Fruit fly (Drosophila melanogaster) whole organism, larva: ENCODE results near the gene Rchy1.
A peak's percentile ranks its signal among the peaks of the same experiment; 100 is the strongest.

Experiments
- noc ChIP-seq: fragments of 200-800 bp; sonication (Bioruptor generic); optimal IDR thresholded peaks from 3 replicates; lab custom pipeline; 2019; ENCODE audit warnings: missing biosample characterization, mild to moderate bottlenecking, missing genetic modification characterization, moderate library complexity

The Rchy1 gene

DNA sequence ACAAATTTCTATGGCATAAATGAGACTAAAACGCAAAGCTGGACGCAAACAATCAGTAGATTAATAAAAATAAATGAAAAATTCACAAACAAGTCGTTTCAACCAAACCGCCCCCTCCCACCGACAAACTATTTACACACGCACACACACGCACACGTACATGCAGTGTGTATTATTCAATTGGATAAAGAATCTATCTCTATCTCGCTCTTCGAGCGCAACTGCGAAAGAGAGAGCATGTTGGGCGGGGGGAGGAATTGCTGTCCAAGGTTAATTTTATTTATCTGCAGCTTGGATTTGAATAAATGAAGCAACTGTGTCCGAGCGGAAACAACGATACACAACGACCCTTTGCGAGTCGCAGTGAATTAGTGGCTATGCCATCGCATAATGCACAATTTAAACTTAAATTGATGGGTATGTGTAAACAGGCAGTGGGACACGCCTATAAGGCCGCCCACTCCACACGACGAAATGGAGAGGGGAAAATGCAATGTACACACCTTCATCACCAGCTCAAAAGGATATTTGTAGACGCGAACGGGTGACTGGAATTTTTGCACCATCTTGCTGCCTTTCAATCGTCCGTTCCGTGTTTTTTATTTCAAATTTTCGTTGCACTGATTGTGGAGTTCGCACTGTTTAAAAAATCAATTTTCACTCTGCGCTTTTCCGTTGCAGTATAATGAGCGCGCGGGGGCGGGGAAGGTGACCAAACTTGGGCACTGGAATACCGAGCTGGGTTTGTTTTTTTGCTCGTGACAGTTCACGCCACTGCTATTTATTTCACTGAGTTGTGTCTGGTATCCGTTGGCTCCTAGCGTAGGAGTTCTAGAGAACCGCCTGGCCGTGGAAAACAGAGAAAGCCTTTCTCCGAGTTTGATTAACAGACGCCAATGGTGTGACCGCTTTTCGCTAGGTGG lies 10.2 kb downstream of the Rchy1 start, which contains the start of gene retm:
TSS of gene retm (minus strand) at position 898 of the 923 bp plus-strand sequence.
- TF ChIP-seq noc (tag; lab: Kevin White, UChicago): peak; percentile 44

DNA sequence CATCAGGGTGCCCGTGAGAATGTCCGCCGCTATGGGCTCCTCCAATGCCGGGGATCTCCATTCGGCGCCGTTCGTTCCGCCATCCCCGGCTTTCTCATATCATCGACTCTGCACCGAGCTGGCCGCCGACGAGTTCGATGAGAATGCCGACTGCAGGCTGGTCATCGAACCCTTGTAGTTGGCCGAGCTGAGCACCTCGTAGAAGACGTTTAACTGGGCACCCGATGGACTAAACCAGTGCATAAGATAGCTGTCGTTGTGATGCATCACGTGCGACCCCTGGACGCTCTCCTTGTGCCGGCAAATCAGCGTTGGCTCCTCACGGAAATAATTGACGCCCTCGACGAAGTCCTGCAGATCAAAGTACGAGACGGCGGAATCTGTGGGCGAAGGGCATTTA lies 15.7 kb downstream of the Rchy1 start:
- no peak for TF ChIP-seq noc (tag; lab: Kevin White, UChicago)

DNA sequence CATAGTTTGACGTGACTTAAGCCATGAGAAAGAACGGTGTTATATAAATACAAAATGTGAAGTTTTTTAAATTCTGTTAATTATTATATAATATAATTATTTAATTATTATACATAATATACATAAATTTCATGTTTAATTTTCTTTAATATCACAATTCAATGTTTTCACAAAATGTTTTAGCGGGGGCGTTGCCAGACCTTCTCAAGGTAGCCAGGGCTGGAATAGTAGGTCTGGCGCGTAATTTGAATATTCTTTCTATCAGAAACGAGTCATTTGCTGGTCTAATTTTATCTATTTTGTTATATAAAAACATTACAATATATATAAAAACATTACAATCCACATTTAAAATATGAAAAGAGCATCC lies 17.1 kb downstream of the Rchy1 start, which contains the start of gene Acox3:
TSS of gene Acox3 (minus strand) at position 70 of the 370 bp plus-strand sequence.
- TF ChIP-seq noc (tag; lab: Kevin White, UChicago): no peak

DNA sequence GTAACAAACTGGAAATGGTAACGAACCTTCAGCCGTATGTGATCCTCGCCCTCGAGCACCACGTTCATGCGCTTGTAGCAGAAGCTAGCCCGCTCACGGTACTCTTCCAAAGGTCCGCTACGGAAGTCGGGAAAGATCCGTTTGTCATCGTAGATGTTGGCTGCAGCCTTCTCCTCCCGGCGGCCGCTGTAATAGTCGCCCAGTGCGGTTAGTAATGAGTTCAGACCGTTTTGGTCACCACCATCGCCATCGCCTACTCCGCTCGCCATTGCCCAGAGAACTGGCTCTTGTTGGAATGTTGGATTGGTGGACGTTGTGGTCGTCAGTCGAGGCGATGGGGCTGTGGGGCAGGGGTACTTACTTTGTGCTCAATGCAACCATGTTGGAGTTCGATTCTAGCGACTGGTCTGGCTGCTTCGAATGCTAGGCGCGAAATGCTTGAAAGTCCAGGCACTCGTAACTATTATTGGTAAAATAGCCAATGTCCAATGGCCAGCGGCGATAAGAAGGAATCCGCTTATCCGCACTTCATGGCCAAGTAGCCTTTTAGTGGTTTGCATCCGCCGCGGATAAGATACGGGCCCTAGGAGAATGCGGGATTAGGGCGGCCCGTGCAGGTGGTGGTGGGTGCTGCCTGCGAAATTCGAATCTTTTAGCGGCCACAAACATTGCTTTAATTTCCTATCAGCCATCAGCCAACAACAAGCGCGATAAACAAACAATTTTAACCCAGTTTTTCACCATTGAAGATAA lies 17.7 kb downstream of the Rchy1 start:
- TF ChIP-seq noc (tag; lab: Kevin White, UChicago): peak; percentile 13

DNA sequence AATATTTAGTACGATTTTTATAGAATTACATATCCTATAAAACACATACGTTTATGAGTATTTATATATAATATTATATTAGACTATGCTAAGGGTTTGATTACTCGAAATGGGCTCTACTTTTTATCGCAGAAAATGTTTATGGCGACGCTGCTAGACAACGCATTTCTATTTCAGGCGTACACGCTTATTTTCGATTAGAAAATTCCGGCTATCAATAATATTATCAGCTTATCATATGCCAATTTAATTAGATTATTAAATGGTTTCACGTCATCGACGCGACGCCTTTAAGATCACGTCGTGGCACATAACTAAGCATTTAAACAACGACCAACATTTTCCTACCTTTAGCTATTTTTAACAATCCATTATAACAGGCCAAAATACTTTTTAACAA lies 39.1 kb downstream of the Rchy1 start:
- no peak for TF ChIP-seq noc (tag; lab: Kevin White, UChicago)

DNA sequence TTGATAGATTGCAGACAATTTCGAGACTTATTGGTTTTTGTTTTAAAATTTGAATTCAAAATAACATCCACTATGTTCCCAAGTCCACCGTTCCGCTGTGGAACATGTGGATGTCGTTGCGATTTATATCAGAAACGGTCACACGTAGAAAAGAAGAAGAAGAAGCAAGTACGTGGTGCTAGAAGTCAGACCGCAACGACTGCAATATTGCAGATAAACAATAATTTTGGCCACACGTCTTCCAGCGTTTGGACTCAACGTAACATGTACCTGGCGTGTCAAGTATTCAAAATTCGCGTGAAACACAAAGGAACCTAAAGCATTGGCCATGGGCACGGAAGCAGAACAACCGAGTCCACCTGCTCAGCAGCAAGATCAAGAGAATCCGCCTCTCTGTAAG lies 41.3 kb downstream of the Rchy1 start, which contains the start of gene Fic:
TSS of gene Fic (plus strand) at position 139 of the 400 bp plus-strand sequence.
- no peak for TF ChIP-seq noc (tag; lab: Kevin White, UChicago)

DNA sequence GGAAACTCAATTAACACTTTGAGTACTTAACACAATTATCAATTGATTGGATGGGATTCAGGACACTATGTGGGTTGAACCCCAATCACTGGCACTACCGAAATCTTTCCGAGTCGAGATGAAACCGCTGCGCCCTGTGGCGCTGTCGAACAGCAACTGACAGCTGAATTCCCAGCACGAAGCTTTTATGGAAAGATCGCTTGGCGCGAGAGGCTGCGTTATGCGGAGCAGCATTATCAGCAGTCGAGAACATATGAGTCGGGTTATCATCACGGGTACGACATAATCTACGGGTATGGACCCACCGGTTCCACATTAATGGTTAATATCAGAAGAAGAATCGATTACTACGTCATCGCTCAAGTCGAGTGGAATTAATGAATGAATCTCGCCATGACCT lies 42.3 kb downstream of the Rchy1 start, which contains the start of gene Tig:
TSS of gene Tig (minus strand) at position 163 of the 400 bp plus-strand sequence.
- TF ChIP-seq noc (tag; lab: Kevin White, UChicago): peak; percentile 57

DNA sequence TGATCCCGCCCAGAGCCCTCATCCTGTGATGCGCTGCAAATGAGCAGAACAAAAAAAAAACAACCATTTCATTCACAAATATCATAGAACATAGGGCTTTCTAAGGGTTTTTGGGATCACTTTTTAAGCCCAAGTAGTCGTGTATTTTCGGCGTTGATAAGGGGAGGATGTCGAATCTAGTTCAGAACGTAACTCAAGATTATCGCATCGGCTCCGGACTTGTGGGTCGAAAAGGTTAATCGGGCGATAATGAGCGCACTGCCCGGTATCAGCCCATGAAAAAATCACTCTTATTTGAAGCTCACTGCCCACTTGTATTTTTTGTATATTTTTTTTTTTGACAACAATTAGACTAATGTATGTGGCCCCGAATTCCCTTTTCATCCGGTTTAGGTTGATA lies 43.0 kb downstream of the Rchy1 start:
- TF ChIP-seq noc (tag; lab: Kevin White, UChicago): peak; percentile 9

DNA sequence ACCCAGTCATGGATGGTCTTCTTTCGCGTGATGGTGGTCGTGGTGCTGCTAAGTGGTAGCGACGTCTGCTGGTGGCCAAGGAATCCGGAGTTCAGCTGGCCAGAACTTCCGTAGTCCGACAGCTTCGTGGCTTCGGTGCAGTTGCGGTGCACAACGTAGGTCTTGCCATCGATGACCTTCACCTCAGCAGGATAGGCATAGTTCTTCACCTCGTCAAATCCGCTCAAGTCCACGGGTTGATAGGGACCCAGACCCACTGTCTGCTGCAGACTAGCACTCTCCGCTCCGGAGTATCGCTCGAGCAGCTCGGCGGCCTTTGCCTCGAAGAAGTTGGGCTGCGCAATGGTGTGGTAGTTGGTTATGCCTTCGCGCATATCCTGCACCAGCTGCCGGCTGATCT lies 44.0 kb downstream of the Rchy1 start:
- no peak for TF ChIP-seq noc (tag; lab: Kevin White, UChicago)

DNA sequence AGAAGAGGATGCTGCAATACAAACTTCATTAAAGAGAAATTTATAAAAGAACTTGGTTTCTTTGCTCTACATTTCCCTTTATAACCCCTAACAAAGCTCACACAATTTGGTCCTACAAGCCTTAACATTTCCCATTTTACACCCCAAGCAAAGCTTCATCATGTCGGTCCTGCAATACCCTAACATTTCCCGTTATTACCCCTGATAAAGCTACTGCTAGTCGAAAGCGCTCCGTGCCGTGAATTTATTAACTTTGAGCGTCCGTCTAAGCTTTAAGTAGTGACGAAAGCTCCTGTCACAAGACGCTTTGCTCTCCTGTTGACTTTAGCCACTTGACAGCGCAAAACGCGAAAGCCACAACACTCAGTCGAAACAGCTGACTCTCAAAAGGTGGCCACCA lies 53.5 kb downstream of the Rchy1 start, which contains the start of gene CG13982:
TSS of gene CG13982 (plus strand) at position 363 of the 400 bp plus-strand sequence.
- no peak for TF ChIP-seq noc (tag; lab: Kevin White, UChicago)

DNA sequence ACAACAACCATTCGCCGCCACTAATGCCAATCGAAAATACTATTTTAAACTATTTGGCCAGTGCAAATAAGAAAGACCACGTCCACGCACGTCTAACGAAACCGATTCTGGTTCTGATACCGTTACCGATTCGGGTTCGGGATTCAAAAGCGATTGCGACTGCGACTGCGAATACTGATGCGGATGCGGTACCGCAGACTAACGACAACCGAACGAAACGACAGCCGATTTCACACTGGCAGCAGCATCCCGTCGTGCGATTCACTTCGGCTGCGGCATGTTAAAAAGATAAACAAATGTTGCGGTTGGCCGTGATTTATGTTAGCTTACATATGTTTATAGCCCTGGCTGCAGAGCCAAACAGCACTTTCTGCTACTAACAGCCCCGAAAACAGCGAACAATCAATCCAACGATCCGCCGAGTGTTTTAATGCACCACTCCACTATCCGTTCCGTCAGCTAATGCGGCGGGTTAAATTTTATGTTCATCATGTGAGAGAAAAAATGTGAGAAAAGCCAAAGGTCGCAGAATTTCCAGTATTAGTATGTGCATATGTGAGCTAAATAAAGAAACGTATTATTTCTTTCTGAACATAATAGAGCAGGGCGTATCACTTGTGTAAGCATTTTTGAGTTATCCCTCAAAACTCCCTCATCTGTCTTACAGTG lies 54.2 kb downstream of the Rchy1 start, which contains the start of gene DIP-epsilon:
TSS of gene DIP-epsilon (minus strand) at position 238 of the 669 bp plus-strand sequence.
- no peak for TF ChIP-seq noc (tag; lab: Kevin White, UChicago)
